Worm (Caenorhabditis elegans): ENCODE data around the gene sri-47.
"Not testable (repeated sequence)": the region's sequence is repeated elsewhere in the genome, so short reads cannot be mapped to it uniquely, and the experiment has no call there.

Gene sri-47

ce11 chrII:2672320-2672719 is 15.6 kb downstream of the sri-47 start, which contains the start of gene sri-57:
Gene sri-57, minus strand, starts transcription at chrII:2672420.
- TF ChIP-seq aly-2 (tag; optimal IDR thresholded peaks at IDR 0.05); efl-1 (optimal IDR thresholded peaks at IDR 0.05); efl-1 (GFP tag; optimal IDR thresholded peaks at IDR 0.05 in 1 of 2); irx-1 (tag; optimal IDR thresholded peaks at IDR 0.05): not testable (repeated sequence)

- not testable (repeated sequence) for TF ChIP-seq vab-15, egl-13, hlh-4 (tag; optimal IDR thresholded peaks at IDR 0.05)
Measured at ce11 chrII:2673534-2673933, 16.8 kb downstream of the sri-47 start, which contains the start of the genes F22E5.20 and F22E5.1. Gene F22E5.20, minus strand, starts transcription at chrII:2673634. Gene F22E5.1, plus strand, starts transcription at chrII:2673775.

ce11 chrII:2677534-2678168 is 20.9 kb downstream of the sri-47 start, which contains the start of gene F22E5.17:
Gene F22E5.17, plus strand, starts transcription at chrII:2678041.
- TF ChIP-seq snpc-4 (tag; optimal IDR thresholded peaks at IDR 0.05) (no peak), tbx-2 (tag; optimal IDR thresholded peaks at IDR 0.05) (no peak), ceh-90 (tag; optimal IDR thresholded peaks at IDR 0.05) (no peak), zip-4 (GFP tag; optimal IDR thresholded peaks at IDR 0.05) (no peak), unc-86 (tag; optimal IDR thresholded peaks at IDR 0.05) (no peak), lin-35 (GFP tag; optimal IDR thresholded peaks at IDR 0.05) (peak in 1 of 2 experiments; percentile 10), ztf-4 (tag; optimal IDR thresholded peaks at IDR 0.05) (no peak), C04F5.9 (tag; optimal IDR thresholded peaks at IDR 0.05) (no peak), dsc-1 (tag; optimal IDR thresholded peaks at IDR 0.05) (no peak), irx-1 (tag; optimal IDR thresholded peaks at IDR 0.05) (no peak), hlh-4 (tag; optimal IDR thresholded peaks at IDR 0.05) (no peak), pax-3 (tag; optimal IDR thresholded peaks at IDR 0.05) (no peak), blmp-1 (tag; optimal IDR thresholded peaks at IDR 0.05) (no peak), unc-98 (GFP tag; IDR thresholded peaks at IDR 0.05) (no peak), ceh-88 (GFP tag; IDR thresholded peaks at IDR 0.05) (no peak), nhr-28 (tag; optimal IDR thresholded peaks at IDR 0.05) (no peak), nhr-85 (tag) (no peak), fkh-10 (GFP tag; optimal IDR thresholded peaks at IDR 0.05) (no peak), nhr-71 (tag; optimal IDR thresholded peaks at IDR 0.05) (no peak), ama-1 (optimal IDR thresholded peaks at IDR 0.05) (no peak), nhr-47 (tag; optimal IDR thresholded peaks at IDR 0.05) (no peak), C34B4.2 (tag; optimal IDR thresholded peaks at IDR 0.05) (no peak), unc-30 (tag; optimal IDR thresholded peaks at IDR 0.05) (no peak), tlp-1 (tag; optimal IDR thresholded peaks at IDR 0.05) (peak; percentile 76), elt-2 (tag; optimal IDR thresholded peaks at IDR 0.05) (peak; percentile 93), efl-3 (GFP tag; optimal IDR thresholded peaks at IDR 0.05) (no peak), sox-4 (tag; optimal IDR thresholded peaks at IDR 0.05) (no peak), nhr-19 (GFP tag; conservative IDR thresholded peaks at IDR 0.05) (no peak), pqm-1 (tag; optimal IDR thresholded peaks at IDR 0.05) (peak; percentile 69)

ce11 chrII:2681118-2681517 is 24.4 kb downstream of the sri-47 start, which contains the start of gene F34D6.1:
Gene F34D6.1, minus strand, starts transcription at chrII:2681218.
- no peak for TF ChIP-seq nhr-11 (tag; optimal IDR thresholded peaks at IDR 0.05)
- no peak for TF ChIP-seq nhr-237 (tag; optimal IDR thresholded peaks at IDR 0.05)
- no peak for TF ChIP-seq lsy-2 (tag; optimal IDR thresholded peaks at IDR 0.05)
- no peak for TF ChIP-seq isw-1 (GFP tag; IDR thresholded peaks at IDR 0.05)
- TF ChIP-seq blmp-1 (tag; optimal IDR thresholded peaks at IDR 0.05) = no peak
- TF ChIP-seq zip-4 (GFP tag; optimal IDR thresholded peaks at IDR 0.05) = no peak
- no peak for TF ChIP-seq unc-86 (tag; optimal IDR thresholded peaks at IDR 0.05)
- TF ChIP-seq ztf-11 (tag; optimal IDR thresholded peaks at IDR 0.05) = no peak
- no peak for TF ChIP-seq ceh-63 (GFP tag; optimal IDR thresholded peaks at IDR 0.05)
- no peak for TF ChIP-seq swsn-7 (tag; optimal IDR thresholded peaks at IDR 0.05)
- no peak for TF ChIP-seq tlp-1 (tag; optimal IDR thresholded peaks at IDR 0.05)
- TF ChIP-seq rnt-1 (tag; optimal IDR thresholded peaks at IDR 0.05) = no peak
- no peak for TF ChIP-seq skn-1 (tag; optimal IDR thresholded peaks at IDR 0.05)
- no peak for TF ChIP-seq zag-1 (tag; optimal IDR thresholded peaks at IDR 0.05)
- TF ChIP-seq mef-2 (tag; optimal IDR thresholded peaks at IDR 0.05) = no peak
